Worm (Caenorhabditis elegans) whole organism, midembryonic: ENCODE measurements around the gene flp-14.

Experiments
- T22C8.4 ChIP-seq: fragments of 200-800 bp; sonication (Bioruptor generic); IDR thresholded peaks from 2 replicates; pipeline ENCODE4 v1.3.6; 2022; ENCODE audit warnings: missing genetic modification characterization, missing compliant biosample characterization
- cog-1 ChIP-seq: sonication (generic microtip); optimal IDR thresholded peaks from 2 replicates; lab custom pipeline; 2016; ENCODE audit warnings: missing genetic modification characterization, missing compliant biosample characterization
- flt-1 ChIP-seq: fragments of 200-800 bp; sonication (Bioruptor generic); IDR thresholded peaks from 2 replicates; pipeline ENCODE4 v1.3.6; 2022; ENCODE audit warnings: missing genetic modification characterization, missing compliant biosample characterization
- klf-2 ChIP-seq: fragments of 200-800 bp; sonication (Bioruptor generic); conservative IDR thresholded peaks from 2 replicates; pipeline ENCODE4 v1.3.6; 2022; ENCODE audit warnings: missing genetic modification reagents, missing genetic modification characterization, missing compliant biosample characterization
- med-1 ChIP-seq: sonication (generic microtip); optimal IDR thresholded peaks from 2 replicates; lab custom pipeline; 2017; ENCODE audit warnings: missing genetic modification characterization, mild to moderate bottlenecking, missing compliant biosample characterization, antibody characterized with exemption, missing genetic modification reagents; ENCODE audit not compliant: insufficient read depth
- ref-1 ChIP-seq: fragments of 200-800 bp; sonication (Bioruptor generic); conservative IDR thresholded peaks from 2 replicates; pipeline ENCODE4 v1.3.6; 2022; ENCODE audit warnings: missing genetic modification reagents, missing genetic modification characterization, missing compliant biosample characterization
- tab-1 ChIP-seq: fragments of 200-800 bp; sonication (Bioruptor generic); IDR thresholded peaks from 2 replicates; pipeline ENCODE4 v1.3.6; 2022; ENCODE audit warnings: missing genetic modification characterization, missing compliant biosample characterization
- ztf-23 ChIP-seq: fragments of 200-800 bp; sonication (Bioruptor generic); IDR thresholded peaks from 2 replicates; pipeline ENCODE4 v1.3.6; 2022; ENCODE audit warnings: missing genetic modification reagents, missing genetic modification characterization, missing compliant biosample characterization
- ztf-29 ChIP-seq: fragments of 200-800 bp; sonication (Bioruptor generic); IDR thresholded peaks from 2 replicates; pipeline ENCODE4 v1.3.6; 2022; ENCODE audit warnings: missing genetic modification reagents, missing genetic modification characterization, missing compliant biosample characterization

DNA sequence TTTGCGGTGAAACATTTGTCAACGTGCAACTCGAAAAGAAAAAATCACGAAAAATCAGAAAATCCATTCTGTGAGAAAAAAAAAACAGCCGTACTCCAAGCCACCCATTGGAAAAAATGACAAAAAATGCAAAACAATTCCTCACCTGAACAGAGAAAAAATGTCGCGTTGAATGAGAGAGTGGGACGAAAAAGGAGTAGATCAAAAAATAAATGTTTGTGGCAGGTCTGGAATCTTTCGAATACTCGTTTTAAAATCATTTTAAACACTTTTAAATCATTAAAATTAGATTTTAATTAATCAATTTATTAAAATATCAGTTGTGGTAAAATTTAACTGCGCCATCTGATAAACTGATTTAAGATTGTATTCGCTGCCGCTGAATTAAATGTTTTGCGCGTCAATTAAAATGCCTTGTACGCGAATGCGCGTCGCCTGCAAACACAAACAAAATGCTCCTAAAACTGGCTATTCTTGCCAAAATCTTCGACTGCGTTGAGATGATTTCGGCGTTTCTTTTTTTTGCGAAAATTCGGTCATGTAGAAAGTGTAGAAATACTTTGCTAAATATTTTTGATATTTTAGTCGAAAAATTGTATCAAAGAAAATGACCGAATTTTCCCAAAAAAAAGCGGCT lies 40.1 kb upstream of the flp-14 start, which contains the start of gene Y37D8A.6:
- no peak for TF ChIP-seq ref-1
- TF ChIP-seq T22C8.4 = no peak
- TF ChIP-seq tab-1 (GFP tag; lab: Robert Waterston, UW) = no peak
- no peak for TF ChIP-seq ztf-23 (GFP tag; lab: Robert Waterston, UW)
- TF ChIP-seq flt-1 (GFP tag; lab: Robert Waterston, UW) = no peak
- no peak for TF ChIP-seq klf-2 (GFP tag; lab: Robert Waterston, UW)
- TF ChIP-seq med-1 (GFP tag; lab: Kevin White, UChicago) = no peak
- no peak for TF ChIP-seq ztf-29 (GFP tag; lab: Robert Waterston, UW)
- TF ChIP-seq cog-1 (tag; lab: Kevin White, UChicago) = no peak
